Worm (Caenorhabditis elegans): ENCODE measurements around the gene tin-9.2.
A peak's percentile ranks its signal among the peaks of the same experiment; 100 is the strongest.

tin-9.2 gene

DNA sequence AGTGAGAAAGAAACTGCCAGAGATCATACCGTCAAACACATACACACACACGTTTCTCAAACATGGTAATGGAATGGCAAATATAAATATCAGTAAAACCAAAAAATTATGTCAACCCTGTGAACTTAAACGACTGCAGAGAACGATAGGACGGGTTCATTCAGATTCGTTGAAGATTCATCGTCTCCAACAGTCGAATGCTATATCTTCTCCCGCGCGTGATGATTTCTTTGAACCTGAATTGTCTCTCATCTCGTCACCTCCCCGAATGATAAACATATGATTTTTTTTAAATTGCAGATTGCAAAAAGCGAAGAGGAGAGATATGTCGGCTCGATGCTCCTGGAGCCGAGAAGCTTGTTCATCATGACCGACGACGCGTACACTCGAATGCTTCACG is 12.1 kb downstream of the tin-9.2 start:
- TF ChIP-seq unc-39 (tag; optimal IDR thresholded peaks at IDR 0.05) (no peak), snpc-4 (tag; optimal IDR thresholded peaks at IDR 0.05) (no peak)

DNA sequence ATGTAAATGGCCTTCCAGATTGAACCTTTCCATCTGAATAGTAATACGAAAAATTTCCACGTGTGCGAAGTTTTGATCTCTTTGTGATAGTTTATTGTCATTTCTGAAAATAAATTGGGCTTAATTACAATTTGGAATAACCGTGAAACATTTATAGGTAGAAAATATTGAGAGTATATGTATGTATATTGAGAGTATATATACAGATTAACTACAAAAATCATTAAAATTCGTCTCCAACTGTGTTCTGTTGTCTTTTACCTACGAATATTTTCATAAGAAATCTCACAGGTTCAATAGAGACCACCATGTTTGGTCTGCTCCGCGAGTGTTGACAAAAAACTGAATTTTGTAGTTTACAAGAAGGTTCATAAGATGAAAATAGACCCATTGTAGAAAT is 14.2 kb downstream of the tin-9.2 start, which contains the start of gene best-2:
TSS of gene best-2 (minus strand) at position 101 of the 400 bp plus-strand sequence.
- TF ChIP-seq mep-1 (tag; optimal IDR thresholded peaks at IDR 0.05) (no peak), lin-13 (tag; optimal IDR thresholded peaks at IDR 0.05) (no peak), nhr-28 (tag; optimal IDR thresholded peaks at IDR 0.05) (no peak), nhr-237 (tag; optimal IDR thresholded peaks at IDR 0.05) (no peak), bed-3 (GFP tag; optimal IDR thresholded peaks at IDR 0.05) (no peak), mab-5 (tag; optimal IDR thresholded peaks at IDR 0.05) (no peak), ham-2 (GFP tag; optimal IDR thresholded peaks at IDR 0.05) (no peak), unc-39 (tag; optimal IDR thresholded peaks at IDR 0.05) (no peak), flh-1 (GFP tag; optimal IDR thresholded peaks at IDR 0.05) (no peak), ces-1 (GFP tag; optimal IDR thresholded peaks at IDR 0.05) (no peak), snpc-4 (tag; optimal IDR thresholded peaks at IDR 0.05) (no peak), lin-32 (GFP tag; optimal IDR thresholded peaks at IDR 0.05) (no peak), unc-62 (GFP tag; optimal IDR thresholded peaks at IDR 0.05) (no peak), hlh-1 (tag; optimal IDR thresholded peaks at IDR 0.05) (no peak)

DNA sequence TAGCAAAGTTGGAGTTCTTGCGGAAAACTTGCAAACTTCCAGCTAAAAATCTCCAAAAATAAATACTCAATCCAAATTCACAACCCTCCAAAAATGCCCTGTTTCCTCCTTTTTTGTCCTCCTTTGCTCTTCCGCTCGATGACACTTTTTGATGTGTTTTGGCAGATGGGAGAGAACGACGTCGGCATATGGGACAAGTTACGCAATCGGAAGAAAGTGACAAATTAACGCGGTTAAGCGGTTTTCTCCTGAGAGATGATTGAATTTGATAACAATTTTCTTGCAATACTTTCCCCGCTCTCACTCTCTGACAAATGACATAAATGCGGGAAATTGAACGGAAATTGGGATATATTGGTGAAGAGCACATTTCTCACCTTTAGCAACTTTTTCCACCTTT is 17.9 kb downstream of the tin-9.2 start:
- TF ChIP-seq nhr-2 (tag; optimal IDR thresholded peaks at IDR 0.05) (peak; percentile 59), unc-120 (tag; optimal IDR thresholded peaks at IDR 0.05; ENCODE audit: poor library complexity, severe bottlenecking) (no peak), flh-1 (GFP tag; optimal IDR thresholded peaks at IDR 0.05) (no peak), blmp-1 (tag; optimal IDR thresholded peaks at IDR 0.05) (no peak), elt-1 (tag; optimal IDR thresholded peaks at IDR 0.05; ENCODE audit: borderline replicate concordance, insufficient read depth) (no peak), sptf-1 (tag; optimal IDR thresholded peaks at IDR 0.05) (no peak), nhr-28 (tag; optimal IDR thresholded peaks at IDR 0.05) (no peak), elt-3 (tag; optimal IDR thresholded peaks at IDR 0.05) (no peak), M03D4.4 (tag; optimal IDR thresholded peaks at IDR 0.05) (no peak), unc-62 (GFP tag; optimal IDR thresholded peaks at IDR 0.05) (peak; percentile 3), cnd-1 (tag; optimal IDR thresholded peaks at IDR 0.05) (peak; percentile 51), zip-8 (tag; optimal IDR thresholded peaks at IDR 0.05) (peak; percentile 60)

DNA sequence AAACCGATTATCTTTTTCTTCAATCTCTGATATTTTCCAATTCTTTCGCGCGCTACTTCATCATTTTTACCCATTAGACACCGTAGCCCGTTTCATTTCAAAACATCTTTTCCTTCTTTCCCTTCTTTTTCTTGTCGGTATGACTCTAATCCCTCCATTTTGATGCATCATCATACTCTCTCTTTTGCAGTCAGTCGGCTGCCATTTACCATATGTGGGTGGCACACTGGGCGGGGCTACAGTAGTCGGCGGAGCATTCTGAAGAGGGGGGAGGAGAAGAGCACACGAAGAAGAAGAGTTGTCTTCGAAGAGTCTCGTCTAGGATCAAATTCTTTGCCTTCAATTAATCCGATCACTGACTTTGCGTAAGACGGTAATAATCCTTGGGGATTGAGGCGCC is 20.0 kb downstream of the tin-9.2 start, which contains the start of gene unc-30:
TSS of gene unc-30 (plus strand) at position 184 of the 400 bp plus-strand sequence.
- TF ChIP-seq lsy-2 (tag; optimal IDR thresholded peaks at IDR 0.05) (peak; percentile 58), sem-2 (GFP tag; optimal IDR thresholded peaks at IDR 0.05) (no peak), unc-39 (tag; optimal IDR thresholded peaks at IDR 0.05) (no peak), M03D4.4 (tag; optimal IDR thresholded peaks at IDR 0.05) (no peak), ztf-11 (tag; optimal IDR thresholded peaks at IDR 0.05) (no peak)

DNA sequence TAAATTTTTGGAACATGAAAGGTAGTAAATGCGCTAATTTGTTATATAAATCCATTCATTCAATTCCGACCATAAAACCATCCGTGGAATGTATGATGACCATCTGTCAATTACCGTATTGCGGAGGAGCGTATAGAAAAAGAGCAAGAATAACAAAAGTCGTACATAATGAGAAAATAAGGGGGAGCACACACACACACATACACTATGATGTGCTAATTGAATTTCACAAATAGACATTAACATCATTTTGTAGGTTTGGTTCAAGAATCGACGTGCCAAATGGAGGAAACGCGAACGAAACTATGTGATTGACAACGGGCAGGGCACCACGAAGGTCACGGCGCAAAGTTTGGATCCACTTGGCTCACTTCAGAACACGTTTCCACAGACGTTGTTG is 22.6 kb downstream of the tin-9.2 start:
- TF ChIP-seq ces-1 (GFP tag; optimal IDR thresholded peaks at IDR 0.05) = peak; percentile 67
- peak; percentile 57 for TF ChIP-seq cnd-1 (tag; optimal IDR thresholded peaks at IDR 0.05)
- no peak for TF ChIP-seq blmp-1 (tag; optimal IDR thresholded peaks at IDR 0.05)

DNA sequence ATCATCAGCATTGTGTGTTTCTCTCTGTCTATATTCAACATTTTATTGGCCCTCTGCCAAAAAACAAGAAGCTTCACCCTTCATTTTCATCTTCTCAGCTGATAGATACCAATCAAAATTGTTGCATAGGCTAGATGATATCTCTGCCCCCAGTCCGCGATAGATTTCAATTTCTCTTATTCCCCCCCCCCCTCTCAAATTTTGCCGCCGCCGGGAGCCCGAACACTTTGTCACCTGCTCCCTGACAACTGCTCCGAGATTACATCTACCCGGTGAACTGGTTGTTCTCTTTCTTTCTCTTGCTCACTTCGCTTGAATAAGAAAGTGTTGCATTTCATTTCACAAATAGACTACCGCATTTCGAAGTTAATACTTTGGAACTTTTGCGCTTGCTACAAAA is 27.2 kb downstream of the tin-9.2 start:
- TF ChIP-seq ceh-39 (tag; optimal IDR thresholded peaks at IDR 0.05) (no peak), flh-1 (GFP tag; optimal IDR thresholded peaks at IDR 0.05) (no peak), hlh-1 (tag; optimal IDR thresholded peaks at IDR 0.05) (peak; percentile 92), unc-62 (GFP tag; optimal IDR thresholded peaks at IDR 0.05) (peak; percentile 17), nhr-12 (tag; optimal IDR thresholded peaks at IDR 0.05) (no peak), bed-3 (GFP tag; optimal IDR thresholded peaks at IDR 0.05) (no peak), lin-32 (GFP tag; optimal IDR thresholded peaks at IDR 0.05) (no peak), nhr-2 (tag; optimal IDR thresholded peaks at IDR 0.05) (no peak), nhr-28 (tag; optimal IDR thresholded peaks at IDR 0.05) (no peak), mab-5 (tag; optimal IDR thresholded peaks at IDR 0.05) (no peak)

DNA sequence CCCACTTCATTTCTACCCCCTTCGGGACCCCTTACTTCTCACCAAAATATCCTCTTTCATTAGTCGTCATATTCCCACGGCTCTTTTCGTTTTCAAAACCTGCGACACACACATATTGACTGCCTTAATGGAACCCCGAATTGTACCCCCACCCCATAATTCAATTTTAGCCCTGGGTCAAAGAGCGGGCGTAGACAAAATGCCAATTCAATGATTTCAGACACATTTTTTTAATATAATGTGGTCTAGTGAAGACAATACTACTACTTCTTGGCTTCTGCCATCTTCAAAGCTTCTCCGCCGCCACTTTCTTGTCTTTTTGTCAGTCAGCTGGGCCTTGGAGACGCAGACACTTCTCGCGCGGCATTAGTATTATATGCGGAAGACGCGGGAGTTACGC is 28.9 kb downstream of the tin-9.2 start:
- no peak for TF ChIP-seq elt-3 (tag; optimal IDR thresholded peaks at IDR 0.05)
- no peak for TF ChIP-seq unc-120 (tag; optimal IDR thresholded peaks at IDR 0.05; ENCODE audit: poor library complexity, severe bottlenecking)
- peak; percentile 55 for TF ChIP-seq ces-1 (GFP tag; optimal IDR thresholded peaks at IDR 0.05)
